Worm (Caenorhabditis elegans) whole organism, L4 larva: ENCODE measurements around the gene col-43.
A peak's percentile ranks its signal among the peaks of the same experiment; 100 is the strongest.

Source experiments
- D1046.2 ChIP-seq: fragments of 200-800 bp; sonication (Bioruptor generic); IDR thresholded peaks from 2 replicates; pipeline ENCODE4 v1.3.6; 2022; ENCODE audit warnings: missing genetic modification characterization, missing compliant biosample characterization
- F49E8.2 ChIP-seq: sonication (generic microtip); optimal IDR thresholded peaks from 2 replicates; lab custom pipeline; 2016; ENCODE audit warnings: missing compliant biosample characterization, mild to moderate bottlenecking, missing genetic modification characterization, borderline replicate concordance
- Y48G9A.11 ChIP-seq: fragments of 200-800 bp; sonication (Bioruptor generic); IDR thresholded peaks from 2 replicates; pipeline ENCODE4 v1.3.6; 2022; ENCODE audit warnings: missing genetic modification reagents, missing genetic modification characterization, missing compliant biosample characterization
- Y5F2A.4 ChIP-seq: fragments of 200-800 bp; sonication (Bioruptor generic); optimal IDR thresholded peaks from 2 replicates; lab custom pipeline; 2018; ENCODE audit warnings: mild to moderate bottlenecking, missing genetic modification characterization, missing compliant biosample characterization
- Y75B8A.6 ChIP-seq: fragments of 200-800 bp; sonication (Bioruptor generic); IDR thresholded peaks from 2 replicates; pipeline ENCODE4 v1.3.6; 2022; ENCODE audit warnings: missing genetic modification reagents, missing genetic modification characterization, missing compliant biosample characterization
- ZK337.2 ChIP-seq: fragments of 200-800 bp; sonication (Bioruptor generic); IDR thresholded peaks from 2 replicates; pipeline ENCODE4 v1.3.6; 2022; ENCODE audit warnings: missing genetic modification reagents, missing genetic modification characterization, missing compliant biosample characterization
- ZK546.5 ChIP-seq, 2 experiments: sonication (generic microtip); optimal IDR thresholded peaks; 2 replicates each; lab custom pipeline; 2017; ENCODE audit warnings: missing biosample characterization in 2 of 2, missing genetic modification characterization in 2 of 2
- aha-1 ChIP-seq: fragments of 150-350 bp; peaks from one replicate; lab custom pipeline; 2014; ENCODE audit warnings: missing biosample characterization, missing genetic modification characterization
- aly-2 ChIP-seq: sonication (generic microtip); optimal IDR thresholded peaks from 2 replicates; lab custom pipeline; 2018; ENCODE audit warnings: missing biosample characterization, missing genetic modification characterization
- ceh-20 ChIP-seq: fragments of 200-800 bp; sonication (Bioruptor generic); IDR thresholded peaks from 2 replicates; pipeline ENCODE4 v1.3.6; 2022; ENCODE audit warnings: missing genetic modification reagents, missing genetic modification characterization, missing compliant biosample characterization
- ceh-44 ChIP-seq: fragments of 200-800 bp; sonication (Bioruptor generic); IDR thresholded peaks from 2 replicates; pipeline ENCODE4 v1.3.6; 2022; ENCODE audit warnings: missing genetic modification reagents, missing genetic modification characterization, missing compliant biosample characterization
- ceh-62 ChIP-seq: sonication (generic microtip); optimal IDR thresholded peaks from 2 replicates; lab custom pipeline; 2017; ENCODE audit warnings: missing biosample characterization, missing genetic modification characterization
- ceh-82 ChIP-seq: sonication (generic microtip); optimal IDR thresholded peaks from 2 replicates; lab custom pipeline; 2017; ENCODE audit warnings: missing biosample characterization, missing genetic modification characterization
- cey-2 ChIP-seq: sonication (generic microtip); optimal IDR thresholded peaks from 3 replicates; lab custom pipeline; 2017; ENCODE audit warnings: missing genetic modification characterization, mild to moderate bottlenecking, missing compliant biosample characterization, antibody characterized with exemption, borderline replicate concordance; ENCODE audit not compliant: insufficient read depth
- daf-12 ChIP-seq: fragments of 150-350 bp; optimal IDR thresholded peaks from 2 replicates; lab custom pipeline; 2014; ENCODE audit warnings: missing biosample characterization, missing genetic modification reagents, missing genetic modification characterization
- daf-16 ChIP-seq, 3 experiments: sonication (generic microtip); optimal IDR thresholded peaks; 2 replicates each; lab custom pipeline; 2016 to 2017; ENCODE audit warnings: missing genetic modification characterization in 3 of 3, missing genetic modification reagents in 3 of 3, mild to moderate bottlenecking in 2 of 3, missing compliant biosample characterization in 2 of 3, missing biosample characterization in 1 of 3, moderate library complexity in 1 of 3
- daf-19 ChIP-seq: fragments of 200-800 bp; sonication (Bioruptor generic); conservative IDR thresholded peaks from 2 replicates; pipeline ENCODE4 v1.3.6; 2022; ENCODE audit warnings: missing genetic modification characterization, missing compliant biosample characterization
- daf-8 ChIP-seq: fragments of 200-800 bp; sonication (Bioruptor generic); IDR thresholded peaks from 2 replicates; pipeline ENCODE4 v1.3.6; 2022; ENCODE audit warnings: missing genetic modification characterization, missing compliant biosample characterization
- duxl-1 ChIP-seq: sonication (generic microtip); optimal IDR thresholded peaks from 2 replicates; lab custom pipeline; 2016; ENCODE audit warnings: mild to moderate bottlenecking, missing genetic modification characterization, moderate library complexity, missing compliant biosample characterization; ENCODE audit not compliant: poor library complexity
- fkh-10 ChIP-seq: fragments of 150-350 bp; optimal IDR thresholded peaks from 2 replicates; lab custom pipeline; 2014; ENCODE audit warnings: missing biosample characterization, missing genetic modification reagents, missing genetic modification characterization
- fos-1 ChIP-seq: fragments of 150-350 bp; optimal IDR thresholded peaks from 2 replicates; lab custom pipeline; 2014; ENCODE audit warnings: missing biosample characterization, missing genetic modification characterization
- hlh-30 ChIP-seq: sonication (generic microtip); optimal IDR thresholded peaks from 2 replicates; lab custom pipeline; 2017; ENCODE audit warnings: antibody characterized with exemption, mild to moderate bottlenecking, missing genetic modification characterization, missing compliant biosample characterization; ENCODE audit not compliant: insufficient read depth
- lin-13 ChIP-seq: fragments of 150-350 bp; optimal IDR thresholded peaks from 2 replicates; lab custom pipeline; 2014; ENCODE audit warnings: missing biosample characterization, missing genetic modification reagents, missing genetic modification characterization
- lin-15B ChIP-seq: fragments of 150-350 bp; sonication (generic microtip); optimal IDR thresholded peaks from 3 replicates; lab custom pipeline; 2014; ENCODE audit warnings: missing biosample characterization, missing genetic modification characterization
- lin-39 ChIP-seq: fragments of 150-350 bp; optimal IDR thresholded peaks from 2 replicates; lab custom pipeline; 2014; ENCODE audit warnings: missing biosample characterization, missing genetic modification reagents, missing genetic modification characterization
- lir-3 ChIP-seq: sonication (generic microtip); optimal IDR thresholded peaks from 2 replicates; lab custom pipeline; 2016; ENCODE audit warnings: mild to moderate bottlenecking, missing genetic modification characterization, missing compliant biosample characterization
- madf-5 ChIP-seq, 2 experiments: fragments of 200-800 bp; sonication (Bioruptor generic); IDR thresholded peaks; 2 replicates each; pipeline ENCODE4 v1.3.6; 2022; ENCODE audit warnings: missing compliant biosample characterization in 2 of 2, missing genetic modification characterization in 2 of 2
- madf-9 ChIP-seq: fragments of 200-800 bp; sonication (Bioruptor generic); conservative IDR thresholded peaks from 2 replicates; pipeline ENCODE4 v1.3.6; 2022; ENCODE audit warnings: missing genetic modification reagents, missing genetic modification characterization, missing compliant biosample characterization
- mdl-1 ChIP-seq, 2 experiments: fragments of 150-350 bp in 1 of 2; sonication (generic microtip) in 1 of 2; optimal IDR thresholded peaks; 2 replicates each; lab custom pipeline; 2014 to 2017; ENCODE audit warnings: missing biosample characterization in 2 of 2, missing genetic modification characterization in 2 of 2
- mxl-2 ChIP-seq: fragments of 200-800 bp; sonication (Bioruptor generic); conservative IDR thresholded peaks from 2 replicates; pipeline ENCODE4 v1.3.6; 2022; ENCODE audit warnings: missing genetic modification reagents, missing genetic modification characterization, missing compliant biosample characterization
- nhr-10 ChIP-seq: fragments of 150-350 bp; optimal IDR thresholded peaks from 2 replicates; lab custom pipeline; 2014; ENCODE audit warnings: missing biosample characterization, missing genetic modification characterization
- nhr-41 ChIP-seq: fragments of 200-800 bp; sonication (Bioruptor generic); IDR thresholded peaks from 2 replicates; pipeline ENCODE4 v1.3.6; 2022; ENCODE audit warnings: missing genetic modification reagents, missing genetic modification characterization, missing compliant biosample characterization
- pha-4 ChIP-seq, 2 experiments: fragments of 150-350 bp in 1 of 2; fragments of 200-800 bp in 1 of 2; sonication (Bioruptor generic) in 1 of 2; IDR thresholded peaks in 1 of 2; optimal IDR thresholded peaks in 1 of 2; 2 replicates each; pipeline versions ENCODE4 v1.3.6 to Lab custom; 2014 to 2022; ENCODE audit warnings: missing genetic modification characterization in 2 of 2, missing genetic modification reagents in 2 of 2, missing biosample characterization in 1 of 2, missing compliant biosample characterization in 1 of 2
- php-3 ChIP-seq: fragments of 200-800 bp; sonication (Bioruptor generic); IDR thresholded peaks from 2 replicates; pipeline ENCODE4 v1.3.6; 2022; ENCODE audit warnings: missing genetic modification reagents, missing genetic modification characterization, missing compliant biosample characterization
- rbr-2 ChIP-seq: sonication (generic microtip); optimal IDR thresholded peaks from 2 replicates; lab custom pipeline; 2016; ENCODE audit warnings: missing genotype, missing genetic modification characterization, missing compliant biosample characterization
- snpc-1.2 ChIP-seq: fragments of 200-800 bp; sonication (Bioruptor generic); IDR thresholded peaks from 2 replicates; pipeline ENCODE4 v1.3.6; 2022; ENCODE audit warnings: missing genetic modification reagents, missing genetic modification characterization, missing compliant biosample characterization
- snpc-4 ChIP-seq: fragments of 150-350 bp; optimal IDR thresholded peaks from 2 replicates; lab custom pipeline; 2014; ENCODE audit warnings: missing biosample characterization, missing genetic modification characterization
- spr-1 ChIP-seq: sonication (generic microtip); optimal IDR thresholded peaks from 2 replicates; lab custom pipeline; 2016; ENCODE audit warnings: mild to moderate bottlenecking, missing genetic modification characterization, missing compliant biosample characterization
- tag-97 ChIP-seq: fragments of 200-800 bp; sonication (Bioruptor generic); IDR thresholded peaks from 2 replicates; pipeline ENCODE4 v1.3.6; 2022; ENCODE audit warnings: missing genetic modification characterization, missing compliant biosample characterization
- tra-1 ChIP-seq: fragments of 200-800 bp; sonication (Bioruptor generic); IDR thresholded peaks from 2 replicates; pipeline ENCODE4 v1.3.6; 2022; ENCODE audit warnings: missing genetic modification reagents, missing genetic modification characterization, missing compliant biosample characterization
- unc-39 ChIP-seq: sonication (generic microtip); optimal IDR thresholded peaks from 2 replicates; lab custom pipeline; 2017; ENCODE audit warnings: missing biosample characterization, missing genetic modification characterization
- unc-62 ChIP-seq, 3 experiments: fragments of 150-350 bp in 1 of 3; sonication (generic microtip); optimal IDR thresholded peaks in 2 of 3; peaks in 1 of 3; 1 replicate in 1 of 3; 2 replicates in 2 of 3; lab custom pipeline; 2014 to 2017; ENCODE audit warnings: missing biosample characterization in 3 of 3, missing genetic modification characterization in 3 of 3, missing genetic modification reagents in 3 of 3, missing genotype in 1 of 3
- zag-1 ChIP-seq: fragments of 150-350 bp; optimal IDR thresholded peaks from 2 replicates; lab custom pipeline; 2014; ENCODE audit warnings: missing biosample characterization, missing genetic modification characterization
- zfp-2 ChIP-seq: sonication (generic microtip); optimal IDR thresholded peaks from 2 replicates; lab custom pipeline; 2016; ENCODE audit warnings: mild to moderate bottlenecking, missing genetic modification characterization, missing compliant biosample characterization
- zfp-3 ChIP-seq: fragments of 200-800 bp; sonication (Bioruptor generic); conservative IDR thresholded peaks from 2 replicates; pipeline ENCODE4 v1.3.6; 2022; ENCODE audit warnings: missing genetic modification reagents, missing genetic modification characterization, missing compliant biosample characterization
- zip-11 ChIP-seq: fragments of 200-800 bp; sonication (Bioruptor generic); IDR thresholded peaks from 2 replicates; pipeline ENCODE4 v1.3.6; 2022; ENCODE audit warnings: missing genetic modification characterization, missing compliant biosample characterization
- zip-2 ChIP-seq: fragments of 150-350 bp; optimal IDR thresholded peaks from 2 replicates; lab custom pipeline; 2014; ENCODE audit warnings: missing biosample characterization, missing genetic modification characterization
- ztf-11 ChIP-seq: fragments of 150-350 bp; optimal IDR thresholded peaks from 2 replicates; lab custom pipeline; 2014; ENCODE audit warnings: missing biosample characterization, missing genetic modification characterization
- ztf-7 ChIP-seq: fragments of 150-350 bp; optimal IDR thresholded peaks from 2 replicates; lab custom pipeline; 2014; ENCODE audit warnings: missing biosample characterization, missing genetic modification characterization

Gene col-43

DNA sequence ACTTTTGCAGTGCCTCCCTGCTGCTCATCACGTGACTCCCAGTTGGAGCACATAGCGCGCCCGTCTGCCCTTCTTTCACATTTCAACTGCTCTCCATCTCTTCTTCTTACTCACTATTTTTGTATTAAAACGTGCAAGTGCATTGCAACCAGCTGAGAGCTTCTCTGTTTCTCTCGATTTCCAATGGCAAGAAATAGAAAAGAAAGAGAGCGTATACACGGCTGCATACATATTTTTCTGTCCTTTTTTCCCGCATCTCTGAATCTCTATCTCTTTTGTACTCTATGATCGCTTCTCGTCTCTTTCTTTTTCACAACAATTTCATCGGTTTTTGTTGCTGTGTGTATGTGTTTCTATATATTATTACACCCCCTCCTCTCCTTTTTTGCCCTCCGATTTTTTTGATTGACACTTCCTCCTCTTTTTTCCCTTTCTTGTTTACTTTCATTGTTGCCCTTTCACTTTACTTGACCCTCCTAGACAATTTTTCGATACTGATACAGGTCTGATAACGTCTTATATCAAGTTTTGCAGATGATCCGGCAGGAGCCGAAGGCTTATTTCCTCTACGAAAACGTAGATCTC lies 49.7 kb downstream of the col-43 start, which contains the start of gene Y97E10AR.1 (continued):
- TF ChIP-seq ztf-11 (tag; lab: Kevin White, UChicago) (no peak), php-3 (no peak), lin-15B (tag; lab: Kevin White, UChicago) (no peak), lir-3 (tag; lab: Kevin White, UChicago) (no peak), spr-1 (tag; lab: Kevin White, UChicago) (no peak), tag-97 (GFP tag; lab: Robert Waterston, UW) (no peak), zfp-3 (GFP tag; lab: Robert Waterston, UW) (no peak), hlh-30 (tag; lab: Kevin White, UChicago) (peak; percentile 95), zfp-2 (tag; lab: Kevin White, UChicago) (no peak), ceh-44 (GFP tag; lab: Robert Waterston, UW) (no peak), madf-9 (peak; percentile 40; the same call in 1 of the 2 replicates), lin-39 (tag; lab: Kevin White, UChicago) (no peak), D1046.2 (GFP tag; lab: Robert Waterston, UW) (no peak), cey-2 (tag; lab: Kevin White, UChicago) (no peak), nhr-41 (GFP tag; lab: Robert Waterston, UW) (peak; percentile 9; the same call in 1 of the 2 replicates), unc-62 (GFP tag; optimal IDR thresholded peaks at IDR 0.05 in 1 of 2; lab: Kevin White, UChicago) (peak in 1 of 2 experiments; percentile 99), unc-62 (tag; optimal IDR thresholded peaks at IDR 0.05; lab: Kevin White, UChicago) (peak; percentile 37), daf-12 (tag; lab: Kevin White, UChicago) (no peak), fkh-10 (peak; percentile 39), Y75B8A.6 (GFP tag; lab: Robert Waterston, UW) (no peak), zag-1 (tag; lab: Kevin White, UChicago) (no peak), snpc-1.2 (no peak), rbr-2 (tag; lab: Kevin White, UChicago) (no peak), snpc-4 (tag; lab: Kevin White, UChicago) (no peak), aly-2 (tag; lab: Kevin White, UChicago) (no peak), Y5F2A.4 (no peak), lin-13 (GFP tag; lab: Kevin White, UChicago) (no peak), ceh-62 (tag; lab: Kevin White, UChicago) (no peak), ztf-7 (no peak), mxl-2 (0 out of 2 replicates have a peak, but pooled peaks have one; percentile 42), F49E8.2 (tag; lab: Kevin White, UChicago) (no peak), aha-1 (tag; lab: Kevin White, UChicago) (peak; percentile 99), nhr-10 (tag; lab: Kevin White, UChicago) (no peak), zip-2 (tag; lab: Kevin White, UChicago) (no peak), pha-4 (GFP tag; IDR thresholded peaks at IDR 0.05; lab: Robert Waterston, UW) (peak; percentile 56; the same call in 1 of the 2 replicates), pha-4 (tag; optimal IDR thresholded peaks at IDR 0.05; lab: Kevin White, UChicago) (peak; percentile 39), fos-1 (no peak), unc-39 (tag; lab: Kevin White, UChicago) (no peak), ZK546.5 (tag; optimal IDR thresholded peaks at IDR 0.05; lab: Kevin White, UChicago) (no peak), zip-11 (GFP tag; lab: Robert Waterston, UW) (no peak), ZK337.2 (GFP tag; lab: Robert Waterston, UW) (no peak), ceh-20 (GFP tag; lab: Robert Waterston, UW) (no peak), daf-19 (GFP tag; lab: Robert Waterston, UW) (no peak), madf-5 (GFP tag; IDR thresholded peaks at IDR 0.05; lab: Robert Waterston, UW) (no peak), daf-8 (GFP tag; lab: Robert Waterston, UW) (no peak), mdl-1 (tag; optimal IDR thresholded peaks at IDR 0.05; lab: Kevin White, UChicago) (peak in 1 of 2 experiments; percentile 86), duxl-1 (tag; lab: Kevin White, UChicago) (no peak), tra-1 (GFP tag; lab: Robert Waterston, UW) (0 out of 2 replicates have a peak, but pooled peaks have one; percentile 28), Y48G9A.11 (GFP tag; lab: Robert Waterston, UW) (no peak), ceh-82 (tag; lab: Kevin White, UChicago) (no peak), daf-16 (GFP tag; optimal IDR thresholded peaks at IDR 0.05; lab: Kevin White, UChicago) (peak in 1 of 2 experiments; percentile 75), daf-16 (tag; optimal IDR thresholded peaks at IDR 0.05; lab: Kevin White, UChicago) (peak; percentile 87)
